Fruit fly (Drosophila melanogaster): Measurements from ENCODE around the gene mtgo.

mtgo gene

dm6 chr2L:16656692-16657109 lies 111.9 kb downstream of the mtgo start (continued):
- TF ChIP-seq CG2875 (GFP tag; optimal IDR thresholded peaks at IDR 0.05) (no peak), trh (GFP tag; optimal IDR thresholded peaks at IDR 0.05) (no peak), grau (tag; optimal IDR thresholded peaks at IDR 0.05) (peak; percentile 77), otp (GFP tag; IDR thresholded peaks at IDR 0.05) (peak; percentile 65; the same call in 2 of the 3 replicates), Tbp (GFP tag; optimal IDR thresholded peaks at IDR 0.05) (no peak), CG2678 (tag; optimal IDR thresholded peaks at IDR 0.05) (no peak), unpg (GFP tag; optimal IDR thresholded peaks at IDR 0.05) (no peak), NK7.1 (GFP tag; optimal IDR thresholded peaks at IDR 0.05) (no peak), CG42726 (GFP tag; IDR thresholded peaks at IDR 0.05; ENCODE audit: partially characterized antibody) (peak; percentile 78), NC2β (GFP tag; optimal IDR thresholded peaks at IDR 0.05) (no peak), CG10431 (GFP tag; optimal IDR thresholded peaks at IDR 0.05) (no peak), CG18599 (GFP tag; optimal IDR thresholded peaks at IDR 0.05) (no peak), CG34422 (GFP tag; IDR thresholded peaks at IDR 0.05) (peak; percentile 68; the same call in 2 of the 3 replicates), CG6654 (GFP tag; optimal IDR thresholded peaks at IDR 0.05) (no peak), al (GFP tag; IDR thresholded peaks at IDR 0.05) (peak; percentile 74), pita (GFP tag; optimal IDR thresholded peaks at IDR 0.05) (no peak), mirr (GFP tag; optimal IDR thresholded peaks at IDR 0.05) (no peak), chif (GFP tag; optimal IDR thresholded peaks at IDR 0.05) (peak; percentile 12 to 50), CG12744 (GFP tag; optimal IDR thresholded peaks at IDR 0.05) (peak; percentile 36), CG11398 (GFP tag; optimal IDR thresholded peaks at IDR 0.05) (no peak), CG8765 (GFP tag; IDR thresholded peaks at IDR 0.05) (no peak; the same call in 1 of the 2 replicates), eve (GFP tag; optimal IDR thresholded peaks at IDR 0.05) (no peak), Hsf (GFP tag; optimal IDR thresholded peaks at IDR 0.05) (peak; percentile 69), CG17912 (GFP tag; optimal IDR thresholded peaks at IDR 0.05) (no peak), CG1233 (GFP tag; optimal IDR thresholded peaks at IDR 0.05) (peak; percentile 49), kay (GFP tag; optimal IDR thresholded peaks at IDR 0.05) (peak; percentile 45), CG10959 (GFP tag; IDR thresholded peaks at IDR 0.05) (no peak), cad (GFP tag; optimal IDR thresholded peaks at IDR 0.05) (no peak), CG13123 (GFP tag; optimal IDR thresholded peaks at IDR 0.05) (no peak), CG11093 (GFP tag; IDR thresholded peaks at IDR 0.05) (peak; percentile 56; the same call in 2 of the 3 replicates), CG15011 (GFP tag; optimal IDR thresholded peaks at IDR 0.05) (no peak), vvl (GFP tag; IDR thresholded peaks at IDR 0.05) (peak; percentile 79), ap (GFP tag; IDR thresholded peaks at IDR 0.05) (peak; percentile 37; the same call in 1 of the 2 replicates), CG14710 (tag; optimal IDR thresholded peaks at IDR 0.05) (peak; percentile 80), tio (GFP tag; optimal IDR thresholded peaks at IDR 0.05) (no peak), gsb-n (tag; optimal IDR thresholded peaks at IDR 0.05) (peak; percentile 60), CG5953 (GFP tag; IDR thresholded peaks at IDR 0.05) (0 out of 2 replicates have a peak, but pooled peaks have one; percentile 31), CG15696 (tag; optimal IDR thresholded peaks at IDR 0.05) (peak; percentile 55), row (GFP tag; IDR thresholded peaks at IDR 0.05) (peak; percentile 92), C15 (GFP tag; IDR thresholded peaks at IDR 0.05) (0 out of 3 replicates have a peak, but pooled peaks have one; percentile 54), Stat92E (GFP tag; optimal IDR thresholded peaks at IDR 0.05) (no peak), CG6272 (GFP tag; IDR thresholded peaks at IDR 0.05) (peak; percentile 81), CG12236 (GFP tag; optimal IDR thresholded peaks at IDR 0.05) (no peak), vnd (GFP tag; IDR thresholded peaks at IDR 0.05; ENCODE audit: partially characterized antibody) (no peak), toy (GFP tag; IDR thresholded peaks at IDR 0.05) (no peak), sna (GFP tag; IDR thresholded peaks at IDR 0.05; ENCODE audit: partially characterized antibody) (no peak), CG11504 (tag; optimal IDR thresholded peaks at IDR 0.05) (no peak), CG6813 (GFP tag; optimal IDR thresholded peaks at IDR 0.05) (no peak), B-H2 (GFP tag; optimal IDR thresholded peaks at IDR 0.05) (no peak), Gug (GFP tag; IDR thresholded peaks at IDR 0.05) (peak; percentile 53; the same call in 3 of the 4 replicates), H15 (GFP tag; IDR thresholded peaks at IDR 0.05) (peak; percentile 76; the same call in 2 of the 3 replicates)

All from whole organism, embryonic.